Worm (Caenorhabditis elegans) whole organism, early embryonic: ENCODE data around the gene gtf-2A2.

Source experiments
- aly-1 ChIP-seq: sonication (generic microtip); optimal IDR thresholded peaks from 2 replicates; lab custom pipeline; 2016; ENCODE audit warnings: missing genetic modification characterization, missing compliant biosample characterization
- ama-1 ChIP-seq: fragments of 150-350 bp; optimal IDR thresholded peaks from 2 replicates; lab custom pipeline; 2014
- hmbx-1 ChIP-seq: sonication (generic microtip); optimal IDR thresholded peaks from 2 replicates; lab custom pipeline; 2016; ENCODE audit warnings: mild to moderate bottlenecking, missing genetic modification characterization, missing compliant biosample characterization
- pes-1 ChIP-seq: fragments of 200-800 bp; sonication (Bioruptor generic); IDR thresholded peaks from 2 replicates; pipeline ENCODE4 v1.3.6; 2022; ENCODE audit warnings: missing genetic modification reagents, missing genetic modification characterization, missing compliant biosample characterization
- tbx-11 ChIP-seq: fragments of 200-800 bp; sonication (Bioruptor generic); IDR thresholded peaks from 2 replicates; pipeline ENCODE4 v1.3.6; 2022; ENCODE audit warnings: missing genetic modification characterization, missing compliant biosample characterization
- tbx-37 ChIP-seq: fragments of 200-800 bp; sonication (Bioruptor generic); conservative IDR thresholded peaks from 2 replicates; pipeline ENCODE4 v1.3.6; 2022; ENCODE audit warnings: missing genetic modification reagents, missing genetic modification characterization, missing compliant biosample characterization

ce11 chrIII:12607302-12607701 lies 17.3 kb upstream of the gtf-2A2 start:
- TF ChIP-seq ama-1 (lab: Kevin White, UChicago) (no peak), aly-1 (tag; lab: Kevin White, UChicago) (no peak), tbx-37 (GFP tag; lab: Robert Waterston, UW) (no peak), pes-1 (no peak), tbx-11 (GFP tag; lab: Robert Waterston, UW) (no peak), hmbx-1 (tag; lab: Kevin White, UChicago) (no peak)
